Fruit fly (Drosophila melanogaster): ENCODE results near the gene B4.
A peak's percentile ranks its signal among the peaks of the same experiment; 100 is the strongest.

Gene B4

DNA sequence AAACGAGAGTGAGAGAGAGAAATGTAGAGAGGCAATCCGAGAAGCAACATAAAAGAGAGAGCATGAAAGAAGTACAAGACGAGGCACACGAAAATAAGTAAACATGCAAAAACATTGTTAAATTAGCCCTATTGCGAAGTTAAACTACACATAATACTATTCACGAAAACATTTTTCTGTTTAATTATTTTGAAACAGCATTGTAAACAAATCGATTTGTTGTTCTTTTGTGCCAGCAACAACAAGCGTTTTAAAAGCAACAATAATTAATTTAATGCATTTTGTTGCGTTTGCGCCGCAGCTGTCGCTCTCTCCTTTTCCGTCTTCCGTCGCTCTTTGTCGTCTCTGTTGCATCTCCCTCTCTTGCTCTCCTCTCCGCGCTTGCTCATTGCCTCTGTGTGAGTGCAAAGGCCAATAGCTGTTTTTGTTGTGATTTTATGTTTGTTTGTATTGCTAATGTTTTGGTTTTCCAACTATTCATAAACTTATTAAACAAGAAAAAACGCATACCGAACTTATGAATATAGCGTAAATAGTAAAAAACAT is 1.4 kb upstream of the B4 start:
- TF ChIP-seq Rel (GFP tag; optimal IDR thresholded peaks at IDR 0.05) (no peak), Rel (tag; optimal IDR thresholded peaks at IDR 0.05) (no peak), HLH106 (tag; optimal IDR thresholded peaks at IDR 0.05) (no peak), Hnf4 (GFP tag; optimal IDR thresholded peaks at IDR 0.05) (peak; percentile 39), jim (GFP tag; optimal IDR thresholded peaks at IDR 0.05) (no peak), lola (GFP tag; optimal IDR thresholded peaks at IDR 0.05) (no peak), Mio (GFP tag; optimal IDR thresholded peaks at IDR 0.05) (no peak), CG9705 (GFP tag; optimal IDR thresholded peaks at IDR 0.05) (no peak), GATAd (GFP tag; optimal IDR thresholded peaks at IDR 0.05) (no peak), Dfd (GFP tag; optimal IDR thresholded peaks at IDR 0.05) (no peak), CG32264 (GFP tag; optimal IDR thresholded peaks at IDR 0.05) (no peak), rgr (GFP tag; optimal IDR thresholded peaks at IDR 0.05) (no peak), OdsH (GFP tag; optimal IDR thresholded peaks at IDR 0.05) (no peak), usp (GFP tag; optimal IDR thresholded peaks at IDR 0.05) (no peak), sage (GFP tag; optimal IDR thresholded peaks at IDR 0.05) (no peak), Hr83 (GFP tag; optimal IDR thresholded peaks at IDR 0.05; ENCODE audit: poor library complexity, severe bottlenecking) (no peak), psq (GFP tag; optimal IDR thresholded peaks at IDR 0.05) (peak; percentile 69), Sp1 (GFP tag; optimal IDR thresholded peaks at IDR 0.05) (no peak), fru (GFP tag; optimal IDR thresholded peaks at IDR 0.05) (no peak), Dif (GFP tag; optimal IDR thresholded peaks at IDR 0.05; ENCODE audit: partially characterized antibody) (peak; percentile 87), Vsx2 (GFP tag; optimal IDR thresholded peaks at IDR 0.05; ENCODE audit: partially characterized antibody) (peak; percentile 60), dmrt93B (GFP tag; optimal IDR thresholded peaks at IDR 0.05) (no peak), tai (GFP tag; optimal IDR thresholded peaks at IDR 0.05) (no peak), sv (GFP tag; optimal IDR thresholded peaks at IDR 0.05) (no peak), Myc (optimal IDR thresholded peaks at IDR 0.05) (no peak), br (GFP tag; optimal IDR thresholded peaks at IDR 0.05) (no peak), Abd-B (GFP tag; optimal IDR thresholded peaks at IDR 0.05) (no peak), dl (GFP tag; optimal IDR thresholded peaks at IDR 0.05; ENCODE audit: insufficient read depth in 1 of 2, partially characterized antibody in 2 of 2) (peak; percentile 39 to 78), Hr78 (GFP tag; optimal IDR thresholded peaks at IDR 0.05) (no peak), pan (optimal IDR thresholded peaks at IDR 0.05) (no peak), brk (GFP tag; optimal IDR thresholded peaks at IDR 0.05) (no peak)

DNA sequence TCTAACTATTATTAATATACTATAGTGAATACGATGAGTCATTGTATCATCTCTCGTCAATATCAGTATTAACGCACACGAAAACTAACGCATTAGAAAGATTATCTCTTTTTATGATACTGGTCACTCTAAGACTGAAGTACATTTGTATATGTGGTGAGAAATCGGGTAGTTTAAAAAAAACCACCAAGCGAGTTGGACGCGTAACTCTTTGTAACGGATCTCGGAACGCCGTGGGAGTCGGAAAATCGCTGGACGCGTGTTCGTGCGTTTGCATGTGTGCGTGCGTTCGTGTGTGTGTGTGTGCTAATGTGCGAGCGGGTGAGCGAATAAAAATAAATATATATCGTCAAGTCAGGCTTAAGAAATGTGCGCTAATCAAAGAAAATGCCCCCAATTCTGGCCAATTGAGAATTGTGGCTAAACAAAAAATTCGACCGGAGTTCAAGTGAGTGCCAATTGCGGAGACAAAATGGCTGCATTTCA is 888 bp upstream of the B4 start, which contains the start of gene kuz:
TSS of gene kuz (plus strand) at position 167 of the 486 bp plus-strand sequence.
- TF ChIP-seq Dfd (GFP tag; optimal IDR thresholded peaks at IDR 0.05) (peak; percentile 72), tai (GFP tag; optimal IDR thresholded peaks at IDR 0.05) (no peak), Mio (GFP tag; optimal IDR thresholded peaks at IDR 0.05) (no peak), foxo (GFP tag; optimal IDR thresholded peaks at IDR 0.05) (peak in 1 of 2 experiments; percentile 19), Jra (GFP tag; optimal IDR thresholded peaks at IDR 0.05) (peak; percentile 59), HLH106 (tag; optimal IDR thresholded peaks at IDR 0.05) (peak; percentile 44), usp (GFP tag; optimal IDR thresholded peaks at IDR 0.05) (no peak), h (GFP tag; optimal IDR thresholded peaks at IDR 0.05) (peak; percentile 65), CG9705 (GFP tag; optimal IDR thresholded peaks at IDR 0.05) (no peak), Rel (GFP tag; optimal IDR thresholded peaks at IDR 0.05) (no peak), Rel (tag; optimal IDR thresholded peaks at IDR 0.05) (peak; percentile 77), Hr83 (GFP tag; optimal IDR thresholded peaks at IDR 0.05; ENCODE audit: poor library complexity, severe bottlenecking) (peak; percentile 83), brk (GFP tag; optimal IDR thresholded peaks at IDR 0.05) (peak; percentile 40), pan (optimal IDR thresholded peaks at IDR 0.05) (no peak), CG32264 (GFP tag; optimal IDR thresholded peaks at IDR 0.05) (no peak), Vsx2 (GFP tag; optimal IDR thresholded peaks at IDR 0.05; ENCODE audit: partially characterized antibody) (peak; percentile 86), Sp1 (GFP tag; optimal IDR thresholded peaks at IDR 0.05) (peak; percentile 50), Myc (optimal IDR thresholded peaks at IDR 0.05) (no peak), woc (GFP tag; optimal IDR thresholded peaks at IDR 0.05) (peak; percentile 23), CrebA (GFP tag; optimal IDR thresholded peaks at IDR 0.05; ENCODE audit: borderline replicate concordance) (peak; percentile 13), dl (GFP tag; optimal IDR thresholded peaks at IDR 0.05; ENCODE audit: insufficient read depth in 1 of 2, partially characterized antibody in 2 of 2) (peak in 1 of 2 experiments; percentile 55), Hr78 (GFP tag; optimal IDR thresholded peaks at IDR 0.05) (no peak), jim (GFP tag; optimal IDR thresholded peaks at IDR 0.05) (no peak), psq (GFP tag; optimal IDR thresholded peaks at IDR 0.05) (no peak), ey (GFP tag; optimal IDR thresholded peaks at IDR 0.05) (no peak), OdsH (GFP tag; optimal IDR thresholded peaks at IDR 0.05) (no peak), rgr (GFP tag; optimal IDR thresholded peaks at IDR 0.05) (no peak), Dif (GFP tag; optimal IDR thresholded peaks at IDR 0.05; ENCODE audit: partially characterized antibody) (peak; percentile 32), br (GFP tag; optimal IDR thresholded peaks at IDR 0.05) (peak; percentile 33), lola (GFP tag; optimal IDR thresholded peaks at IDR 0.05) (no peak), Hnf4 (GFP tag; optimal IDR thresholded peaks at IDR 0.05) (peak; percentile 62), sage (GFP tag; optimal IDR thresholded peaks at IDR 0.05) (peak; percentile 24), dsf (GFP tag; optimal IDR thresholded peaks at IDR 0.05; ENCODE audit: borderline replicate concordance) (no peak), Abd-B (GFP tag; optimal IDR thresholded peaks at IDR 0.05) (no peak), N (GFP tag; optimal IDR thresholded peaks at IDR 0.05) (no peak), GATAd (GFP tag; optimal IDR thresholded peaks at IDR 0.05) (no peak), dmrt93B (GFP tag; optimal IDR thresholded peaks at IDR 0.05) (no peak), sv (GFP tag; optimal IDR thresholded peaks at IDR 0.05) (no peak), fru (GFP tag; optimal IDR thresholded peaks at IDR 0.05) (peak; percentile 30)
